Worm (Caenorhabditis elegans): Measurements from ENCODE around the gene ZC250.2.

DNA sequence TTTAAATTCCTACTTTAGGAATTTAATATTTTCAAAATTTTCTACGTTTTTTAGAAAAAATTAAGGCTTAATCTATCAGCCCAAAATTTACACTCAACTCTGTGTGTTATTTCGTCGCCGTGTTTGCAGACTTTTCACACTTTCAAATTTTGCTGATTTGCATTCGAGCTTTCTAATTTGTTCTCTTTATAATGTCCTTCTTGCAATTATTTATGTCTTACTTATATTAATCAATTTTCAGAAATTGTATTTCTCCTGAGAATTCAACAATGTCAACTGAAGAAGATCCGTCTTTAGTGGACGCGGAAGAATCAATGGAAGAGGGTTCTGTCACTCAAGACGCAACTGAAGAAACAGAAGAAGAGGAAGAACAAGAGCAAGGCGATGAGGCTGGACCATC lies 34.5 kb downstream of the ZC250.2 start, which contains the start of gene let-418:
- no peak for TF ChIP-seq ztf-11 (tag; optimal IDR thresholded peaks at IDR 0.05)
- TF ChIP-seq nhr-76 (tag; optimal IDR thresholded peaks at IDR 0.05), result no peak
- no peak for TF ChIP-seq nhr-12 (tag; optimal IDR thresholded peaks at IDR 0.05)
- TF ChIP-seq nhr-237 (tag; optimal IDR thresholded peaks at IDR 0.05), result no peak
